Fruit fly (Drosophila melanogaster) whole organism: ENCODE data around the gene Ugt37A3.

Source experiments
- CG8478 ChIP-seq: fragments of >200 bp; optimal IDR thresholded peaks from 2 replicates; lab custom pipeline; 2018; ENCODE audit warnings: inconsistent platforms
- Dll ChIP-seq: fragments of >200 bp; optimal IDR thresholded peaks from 2 replicates; lab custom pipeline; 2017
- psq ChIP-seq: fragments of >200 bp; optimal IDR thresholded peaks from 2 replicates; lab custom pipeline; 2017
- usp ChIP-seq: fragments of >200 bp; optimal IDR thresholded peaks from 2 replicates; lab custom pipeline; 2017; ENCODE audit warnings: missing biosample characterization, missing genetic modification characterization, mixed read lengths

dm6 chr3R:12722392-12722914, 21.0 kb downstream of the Ugt37A3 start, which contains the start of gene Men:
- TF ChIP-seq usp (GFP tag; lab: Kevin White, UChicago) (no peak), CG8478 (no peak), psq (lab: Kevin White, UChicago) (no peak), Dll (lab: Kevin White, UChicago) (no peak)
